Worm (Caenorhabditis elegans) whole organism, late embryonic: Measurements from ENCODE around the gene Y54G11A.19.
A peak's percentile ranks its signal among the peaks of the same experiment; 100 is the strongest.

Experiments
- C08G9.2 ChIP-seq: sonication (generic microtip); optimal IDR thresholded peaks from 2 replicates; lab custom pipeline; 2016; ENCODE audit warnings: mild to moderate bottlenecking, missing genetic modification characterization, moderate library complexity, missing compliant biosample characterization
- C38D4.7 ChIP-seq: fragments of 200-800 bp; sonication (Bioruptor generic); optimal IDR thresholded peaks from 2 replicates; lab custom pipeline; 2018; ENCODE audit warnings: mild to moderate bottlenecking, missing genetic modification characterization, moderate library complexity, missing compliant biosample characterization
- F13H6.1 ChIP-seq: sonication (generic microtip); optimal IDR thresholded peaks from 2 replicates; lab custom pipeline; 2016; ENCODE audit warnings: missing genetic modification characterization, missing compliant biosample characterization
- K02D7.2 ChIP-seq: sonication (generic microtip); optimal IDR thresholded peaks from 2 replicates; lab custom pipeline; 2017; ENCODE audit warnings: mild to moderate bottlenecking, missing genetic modification characterization, missing compliant biosample characterization
- T23F11.4 ChIP-seq: fragments of 200-800 bp; sonication (Bioruptor generic); optimal IDR thresholded peaks from 2 replicates; lab custom pipeline; 2018; ENCODE audit warnings: mild to moderate bottlenecking, missing genetic modification characterization, missing compliant biosample characterization
- ahr-1 ChIP-seq: sonication (generic microtip); optimal IDR thresholded peaks from 2 replicates; lab custom pipeline; 2016; ENCODE audit warnings: missing genetic modification characterization, missing compliant biosample characterization
- ceh-14 ChIP-seq: sonication (generic microtip); optimal IDR thresholded peaks from 2 replicates; lab custom pipeline; 2016; ENCODE audit warnings: missing genotype, missing genetic modification characterization, missing compliant biosample characterization
- ceh-18 ChIP-seq: sonication (generic microtip); optimal IDR thresholded peaks from 2 replicates; lab custom pipeline; 2016; ENCODE audit warnings: missing genetic modification characterization, missing compliant biosample characterization
- ceh-19 ChIP-seq: fragments of 200-800 bp; sonication (Bioruptor generic); optimal IDR thresholded peaks from 2 replicates; lab custom pipeline; 2018; ENCODE audit warnings: mild to moderate bottlenecking, missing genetic modification characterization, missing compliant biosample characterization
- ceh-2 ChIP-seq: sonication (generic microtip); optimal IDR thresholded peaks from 2 replicates; lab custom pipeline; 2016; ENCODE audit warnings: missing genotype, missing genetic modification characterization, missing compliant biosample characterization
- ceh-22 ChIP-seq: sonication (generic microtip); optimal IDR thresholded peaks from 2 replicates; lab custom pipeline; 2017; ENCODE audit warnings: missing biosample characterization, missing genetic modification characterization
- ceh-31 ChIP-seq: sonication (generic microtip); optimal IDR thresholded peaks from 2 replicates; lab custom pipeline; 2016; ENCODE audit warnings: missing genetic modification characterization, missing compliant biosample characterization
- ceh-34 ChIP-seq: sonication (generic microtip); optimal IDR thresholded peaks from 2 replicates; lab custom pipeline; 2016; ENCODE audit warnings: mild to moderate bottlenecking, missing genetic modification characterization, missing compliant biosample characterization
- ceh-45 ChIP-seq: fragments of 200-800 bp; sonication (Bioruptor generic); IDR thresholded peaks from 2 replicates; pipeline ENCODE4 v1.3.6; 2022; ENCODE audit warnings: missing genetic modification reagents, missing genetic modification characterization, missing compliant biosample characterization
- ceh-48 ChIP-seq: sonication (generic microtip); optimal IDR thresholded peaks from 2 replicates; lab custom pipeline; 2016; ENCODE audit warnings: missing genetic modification characterization, inconsistent platforms, missing compliant biosample characterization
- che-1 ChIP-seq: sonication (generic microtip); optimal IDR thresholded peaks from 2 replicates; lab custom pipeline; 2016; ENCODE audit warnings: mild to moderate bottlenecking, missing genetic modification characterization, missing compliant biosample characterization
- dve-1 ChIP-seq: sonication (generic microtip); optimal IDR thresholded peaks from 2 replicates; lab custom pipeline; 2017; ENCODE audit warnings: antibody characterized with exemption, mild to moderate bottlenecking, missing genetic modification characterization, missing compliant biosample characterization
- elt-2 ChIP-seq: sonication (generic microtip); optimal IDR thresholded peaks from 2 replicates; lab custom pipeline; 2016; ENCODE audit warnings: missing genetic modification reagents, missing genetic modification characterization, missing compliant biosample characterization
- ets-4 ChIP-seq: sonication (generic microtip); optimal IDR thresholded peaks from 2 replicates; lab custom pipeline; 2016; ENCODE audit warnings: missing genetic modification characterization, missing compliant biosample characterization
- fax-1 ChIP-seq: sonication (generic microtip); optimal IDR thresholded peaks from 2 replicates; lab custom pipeline; 2016; ENCODE audit warnings: missing genotype, missing genetic modification characterization, missing compliant biosample characterization
- gmeb-2 ChIP-seq: sonication (generic microtip); optimal IDR thresholded peaks from 2 replicates; lab custom pipeline; 2016; ENCODE audit warnings: missing genetic modification characterization, inconsistent platforms, missing compliant biosample characterization
- hlh-13 ChIP-seq: fragments of 200-800 bp; sonication (Bioruptor generic); optimal IDR thresholded peaks from 2 replicates; lab custom pipeline; 2018; ENCODE audit warnings: mild to moderate bottlenecking, missing genetic modification characterization, missing compliant biosample characterization
- hlh-30 ChIP-seq: sonication (generic microtip); optimal IDR thresholded peaks from 2 replicates; lab custom pipeline; 2017; ENCODE audit warnings: antibody characterized with exemption, missing genetic modification characterization, missing compliant biosample characterization; ENCODE audit not compliant: insufficient read depth
- hlh-8 ChIP-seq: sonication (generic microtip); optimal IDR thresholded peaks from 2 replicates; lab custom pipeline; 2016; ENCODE audit warnings: missing genotype, missing genetic modification characterization, missing compliant biosample characterization
- lin-11 ChIP-seq: fragments of 200-800 bp; sonication (Bioruptor generic); optimal IDR thresholded peaks from 2 replicates; lab custom pipeline; 2018; ENCODE audit warnings: mild to moderate bottlenecking, missing genetic modification characterization, missing compliant biosample characterization
- madf-2 ChIP-seq: sonication (generic microtip); optimal IDR thresholded peaks from 2 replicates; lab custom pipeline; 2017; ENCODE audit warnings: missing genetic modification characterization, missing compliant biosample characterization
- nfya-1 ChIP-seq: sonication (generic microtip); optimal IDR thresholded peaks from 2 replicates; lab custom pipeline; 2017; ENCODE audit warnings: missing genetic modification characterization, mild to moderate bottlenecking, missing compliant biosample characterization, antibody characterized with exemption, moderate library complexity
- odd-2 ChIP-seq: sonication (generic microtip); optimal IDR thresholded peaks from 2 replicates; lab custom pipeline; 2017; ENCODE audit warnings: antibody characterized with exemption, mild to moderate bottlenecking, missing genetic modification characterization, missing compliant biosample characterization
- pag-3 ChIP-seq: sonication (generic microtip); optimal IDR thresholded peaks from 2 replicates; lab custom pipeline; 2016; ENCODE audit warnings: missing compliant biosample characterization, missing genetic modification characterization, borderline replicate concordance
- pat-9 ChIP-seq: fragments of 200-800 bp; sonication (Bioruptor generic); optimal IDR thresholded peaks from 2 replicates; lab custom pipeline; 2018; ENCODE audit warnings: mild to moderate bottlenecking, missing genetic modification characterization, moderate library complexity, missing compliant biosample characterization
- pax-1 ChIP-seq: fragments of 150-350 bp; optimal IDR thresholded peaks from 2 replicates; lab custom pipeline; 2014; ENCODE audit warnings: missing biosample characterization, missing genetic modification characterization
- pha-2 ChIP-seq: sonication (generic microtip); optimal IDR thresholded peaks from 2 replicates; lab custom pipeline; 2017; ENCODE audit warnings: mild to moderate bottlenecking, missing genetic modification characterization, missing compliant biosample characterization
- pha-4 ChIP-seq: fragments of 150-350 bp; optimal IDR thresholded peaks from 2 replicates; lab custom pipeline; 2018; ENCODE audit warnings: missing biosample characterization, missing genetic modification reagents, missing genetic modification characterization
- pqm-1 ChIP-seq: sonication (generic microtip); optimal IDR thresholded peaks from 2 replicates; lab custom pipeline; 2016; ENCODE audit warnings: missing genetic modification characterization, missing compliant biosample characterization
- pros-1 ChIP-seq: fragments of 150-350 bp; optimal IDR thresholded peaks from 2 replicates; lab custom pipeline; 2014; ENCODE audit warnings: missing biosample characterization, missing genetic modification reagents, missing genetic modification characterization
- rnt-1 ChIP-seq: sonication (generic microtip); optimal IDR thresholded peaks from 2 replicates; lab custom pipeline; 2016; ENCODE audit warnings: missing genetic modification characterization, missing compliant biosample characterization
- sdc-2 ChIP-seq: sonication (generic microtip); optimal IDR thresholded peaks from 2 replicates; lab custom pipeline; 2016; ENCODE audit warnings: missing genotype, missing genetic modification characterization, missing compliant biosample characterization
- tbx-2 ChIP-seq: sonication (generic microtip); optimal IDR thresholded peaks from 2 replicates; lab custom pipeline; 2016; ENCODE audit warnings: missing genetic modification characterization, missing compliant biosample characterization
- tbx-7 ChIP-seq: sonication (generic microtip); optimal IDR thresholded peaks from 2 replicates; lab custom pipeline; 2016; ENCODE audit warnings: missing genotype, missing genetic modification characterization, missing compliant biosample characterization
- ttx-3 ChIP-seq: sonication (generic microtip); optimal IDR thresholded peaks from 2 replicates; lab custom pipeline; 2016; ENCODE audit warnings: missing genetic modification reagents, missing genetic modification characterization, missing compliant biosample characterization
- unc-42 ChIP-seq: sonication (generic microtip); optimal IDR thresholded peaks from 2 replicates; lab custom pipeline; 2016; ENCODE audit warnings: missing genotype, missing genetic modification characterization, missing compliant biosample characterization
- unc-55 ChIP-seq: sonication (generic microtip); optimal IDR thresholded peaks from 2 replicates; lab custom pipeline; 2017; ENCODE audit warnings: missing biosample characterization, missing genetic modification reagents, missing genetic modification characterization
- zip-5 ChIP-seq: sonication (generic microtip); optimal IDR thresholded peaks from 2 replicates; lab custom pipeline; 2016; ENCODE audit warnings: missing genetic modification characterization, missing compliant biosample characterization
- ztf-16 ChIP-seq: sonication (generic microtip); optimal IDR thresholded peaks from 2 replicates; lab custom pipeline; 2017; ENCODE audit warnings: missing genetic modification characterization, missing compliant biosample characterization

Y54G11A.19 gene

DNA sequence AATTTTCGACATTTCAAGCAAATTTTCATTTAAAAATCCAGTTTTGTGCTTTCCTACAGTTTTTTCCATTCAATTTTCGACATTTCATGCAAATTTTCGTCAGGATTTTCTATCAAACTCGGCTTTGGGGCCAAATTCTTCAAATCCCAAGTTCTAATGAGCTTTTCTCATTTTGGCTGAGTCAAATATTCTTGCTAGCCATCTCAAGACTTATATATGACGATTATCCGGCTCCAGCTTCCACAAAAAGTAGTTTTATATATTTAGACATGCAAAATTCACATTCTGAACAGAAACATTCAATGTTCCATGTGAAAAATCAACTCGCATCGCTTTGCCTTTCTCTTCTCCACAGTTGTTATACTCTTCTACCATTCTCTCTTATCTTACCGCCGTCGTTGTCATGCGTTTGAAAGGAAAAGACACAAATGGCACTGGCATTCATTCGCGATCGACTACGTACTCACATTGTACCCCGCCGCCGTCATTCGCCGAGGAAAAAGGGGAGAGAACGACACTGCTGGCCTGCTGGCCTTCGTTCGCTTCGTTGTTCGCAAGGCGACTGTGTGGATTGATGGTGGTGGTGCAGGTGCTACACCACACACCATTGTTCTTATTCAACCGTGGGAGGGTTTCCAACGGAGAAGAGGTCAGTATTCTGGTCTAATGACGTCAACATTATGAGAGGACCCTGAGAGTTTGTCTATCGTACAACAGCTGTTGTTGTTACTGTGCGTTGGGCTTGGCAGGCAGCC is 8.8 kb downstream of the Y54G11A.19 start (continued):
- TF ChIP-seq elt-2 (tag; lab: Kevin White, UChicago) (peak; percentile 35), C38D4.7 (GFP tag; lab: Kevin White, UChicago) (no peak), odd-2 (tag; lab: Kevin White, UChicago) (no peak), ceh-14 (no peak), pha-4 (tag; lab: Kevin White, UChicago) (no peak), rnt-1 (tag; lab: Kevin White, UChicago) (peak; percentile 10), ztf-16 (tag; lab: Kevin White, UChicago) (no peak), F13H6.1 (tag; lab: Kevin White, UChicago) (no peak), hlh-13 (no peak), zip-5 (tag; lab: Kevin White, UChicago) (no peak), pax-1 (tag; lab: Kevin White, UChicago) (no peak), lin-11 (tag; lab: Kevin White, UChicago) (no peak), C08G9.2 (no peak), ceh-18 (tag; lab: Kevin White, UChicago) (no peak), ceh-45 (GFP tag; lab: Robert Waterston, UW) (0 out of 2 replicates have a peak, but pooled peaks have one; percentile 27), pag-3 (no peak), ceh-19 (GFP tag; lab: Kevin White, UChicago) (peak; percentile 44)

DNA sequence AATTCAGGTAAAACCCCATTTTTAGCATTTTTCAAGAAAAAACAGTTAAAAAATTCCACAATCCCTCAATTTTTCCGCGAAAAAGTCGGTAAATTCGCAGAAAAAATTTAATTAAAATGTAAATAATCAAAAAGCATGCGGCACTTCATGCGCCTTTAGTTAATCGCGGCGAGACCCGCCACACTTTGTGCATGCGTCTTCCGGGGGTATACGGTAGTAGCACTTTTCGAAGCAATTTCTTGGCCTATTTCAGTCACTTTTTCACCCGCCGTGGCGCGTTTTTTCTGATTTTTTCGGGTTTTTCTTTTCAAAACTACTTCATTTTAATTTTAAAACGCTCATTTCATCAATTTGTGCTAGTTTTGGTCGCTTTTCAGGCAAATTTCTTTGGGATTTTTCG is 9.5 kb downstream of the Y54G11A.19 start:
- TF ChIP-seq ceh-18 (tag; lab: Kevin White, UChicago): no peak
- TF ChIP-seq ceh-19 (GFP tag; lab: Kevin White, UChicago): no peak
- no peak for TF ChIP-seq odd-2 (tag; lab: Kevin White, UChicago)
- TF ChIP-seq hlh-8 (tag; lab: Kevin White, UChicago): no peak
- TF ChIP-seq unc-55 (GFP tag; lab: Kevin White, UChicago): no peak
- no peak for TF ChIP-seq tbx-7 (tag; lab: Kevin White, UChicago)
- no peak for TF ChIP-seq dve-1
- no peak for TF ChIP-seq ets-4
- no peak for TF ChIP-seq pat-9
- no peak for TF ChIP-seq rnt-1 (tag; lab: Kevin White, UChicago)
- no peak for TF ChIP-seq ceh-22 (tag; lab: Kevin White, UChicago)
- no peak for TF ChIP-seq T23F11.4 (GFP tag; lab: Kevin White, UChicago)
- no peak for TF ChIP-seq che-1 (tag; lab: Kevin White, UChicago)
- TF ChIP-seq pha-2 (tag; lab: Kevin White, UChicago): no peak
- TF ChIP-seq fax-1 (tag; lab: Kevin White, UChicago): no peak
- TF ChIP-seq zip-5 (tag; lab: Kevin White, UChicago): no peak
- no peak for TF ChIP-seq nfya-1 (tag; lab: Kevin White, UChicago)

DNA sequence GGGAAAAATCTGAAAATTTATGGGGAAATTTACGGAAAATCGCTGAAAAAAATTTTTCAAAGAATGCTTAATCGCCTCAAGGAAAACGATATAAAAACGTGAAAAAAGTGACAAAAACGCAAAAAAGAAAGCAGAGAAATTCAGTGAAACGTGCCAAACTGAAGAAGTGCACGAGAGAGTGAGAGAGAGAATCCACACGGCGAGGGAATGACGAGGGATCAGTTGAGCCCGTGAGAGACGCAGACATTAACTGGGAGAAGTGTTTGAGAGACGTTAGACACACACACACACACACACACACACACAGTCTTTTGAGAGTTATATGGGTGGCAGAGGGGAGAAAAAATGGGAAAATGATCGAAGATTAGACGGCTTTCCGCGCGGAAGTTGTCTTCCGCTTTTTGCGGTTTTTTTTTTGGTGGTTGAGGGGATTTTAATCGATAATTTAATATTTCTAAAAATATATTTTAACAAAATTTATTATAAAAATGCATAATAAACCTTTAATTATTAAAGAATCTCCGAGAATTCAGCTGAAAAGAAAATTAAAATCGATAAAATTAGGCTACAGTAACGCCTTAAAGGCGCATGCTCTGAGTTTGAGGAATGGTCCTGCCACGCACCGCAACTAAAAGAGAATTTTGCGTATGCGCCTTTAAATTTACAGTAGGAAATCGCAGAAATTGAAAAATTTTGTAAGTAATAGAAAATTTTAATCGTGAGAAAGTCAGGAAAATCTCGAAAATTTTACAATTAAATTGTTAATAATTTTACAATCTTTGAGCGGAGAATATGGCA is 12.0 kb downstream of the Y54G11A.19 start:
- no peak for TF ChIP-seq C08G9.2
- TF ChIP-seq nfya-1 (tag; lab: Kevin White, UChicago): peak; percentile 62
- TF ChIP-seq K02D7.2: no peak
- TF ChIP-seq tbx-2 (tag; lab: Kevin White, UChicago): peak; percentile 28
- no peak for TF ChIP-seq ttx-3 (tag; lab: Kevin White, UChicago)
- no peak for TF ChIP-seq pros-1 (tag; lab: Kevin White, UChicago)
- TF ChIP-seq ceh-18 (tag; lab: Kevin White, UChicago): peak; percentile 22
- TF ChIP-seq ceh-48: no peak
- peak; percentile 33 for TF ChIP-seq dve-1
- TF ChIP-seq ets-4: peak; percentile 37
- TF ChIP-seq ceh-2 (tag; lab: Kevin White, UChicago): peak; percentile 4
- TF ChIP-seq hlh-30 (tag; lab: Kevin White, UChicago): peak; percentile 42
- TF ChIP-seq ceh-34: no peak
- TF ChIP-seq pax-1 (tag; lab: Kevin White, UChicago): peak; percentile 45
- no peak for TF ChIP-seq ceh-14
- TF ChIP-seq pha-4 (tag; lab: Kevin White, UChicago): no peak
- peak; percentile 41 for TF ChIP-seq ceh-31 (tag; lab: Kevin White, UChicago)
- TF ChIP-seq F13H6.1 (tag; lab: Kevin White, UChicago): no peak
- TF ChIP-seq unc-55 (GFP tag; lab: Kevin White, UChicago): peak; percentile 66
- TF ChIP-seq sdc-2 (tag; lab: Kevin White, UChicago): no peak
- no peak for TF ChIP-seq C38D4.7 (GFP tag; lab: Kevin White, UChicago)
- no peak for TF ChIP-seq gmeb-2
- peak; percentile 58 for TF ChIP-seq madf-2
- peak; percentile 4 for TF ChIP-seq unc-42
- TF ChIP-seq pqm-1: no peak
- TF ChIP-seq ahr-1 (tag; lab: Kevin White, UChicago): no peak
- TF ChIP-seq hlh-8 (tag; lab: Kevin White, UChicago): no peak
- TF ChIP-seq ztf-16 (tag; lab: Kevin White, UChicago): no peak
